Worm (Caenorhabditis elegans) whole organism, L2 larva: ENCODE results near the gene T21D9.2.
A peak's percentile ranks its signal among the peaks of the same experiment; 100 is the strongest.

Experiments used
- aly-2 ChIP-seq: fragments of 150-350 bp; optimal IDR thresholded peaks from 2 replicates; lab custom pipeline; 2014; ENCODE audit warnings: missing biosample characterization, missing genetic modification characterization
- blmp-1 ChIP-seq: sonication (generic microtip); optimal IDR thresholded peaks from 2 replicates; lab custom pipeline; 2017; ENCODE audit warnings: missing genetic modification characterization, mild to moderate bottlenecking, missing compliant biosample characterization, antibody characterized with exemption, moderate library complexity; ENCODE audit not compliant: insufficient read depth
- ceh-16 ChIP-seq: fragments of 150-350 bp; optimal IDR thresholded peaks from 2 replicates; lab custom pipeline; 2014; ENCODE audit warnings: missing biosample characterization, missing genetic modification characterization
- dmd-4 ChIP-seq: sonication (generic microtip); optimal IDR thresholded peaks from 2 replicates; lab custom pipeline; 2017; ENCODE audit warnings: missing biosample characterization, missing genetic modification characterization
- egl-27 ChIP-seq: sonication (generic microtip); optimal IDR thresholded peaks from 3 replicates; lab custom pipeline; 2017; ENCODE audit warnings: missing biosample characterization, missing genetic modification reagents, missing genetic modification characterization
- fos-1 ChIP-seq: fragments of 150-350 bp; optimal IDR thresholded peaks from 2 replicates; lab custom pipeline; 2014; ENCODE audit warnings: missing biosample characterization, missing genetic modification characterization
- lin-13 ChIP-seq: fragments of 150-350 bp; optimal IDR thresholded peaks from 2 replicates; lab custom pipeline; 2014; ENCODE audit warnings: missing biosample characterization, missing genetic modification reagents, missing genetic modification characterization
- mab-5 ChIP-seq: fragments of 150-350 bp; optimal IDR thresholded peaks from 2 replicates; lab custom pipeline; 2014; ENCODE audit warnings: missing biosample characterization, missing genetic modification characterization
- mdl-1 ChIP-seq, 2 experiments: fragments of 150-350 bp in 1 of 2; sonication (generic microtip) in 1 of 2; optimal IDR thresholded peaks; 2 replicates each; lab custom pipeline; 2017; ENCODE audit warnings: missing biosample characterization in 2 of 2, missing genetic modification characterization in 2 of 2
- nhr-11 ChIP-seq: fragments of 150-350 bp; optimal IDR thresholded peaks from 2 replicates; lab custom pipeline; 2014; ENCODE audit warnings: missing biosample characterization, missing genetic modification characterization
- nhr-23 ChIP-seq: fragments of 150-350 bp; optimal IDR thresholded peaks from 2 replicates; lab custom pipeline; 2014; ENCODE audit warnings: missing biosample characterization, missing genetic modification reagents, missing genetic modification characterization
- snpc-4 ChIP-seq: fragments of 150-350 bp; optimal IDR thresholded peaks from 2 replicates; lab custom pipeline; 2014; ENCODE audit warnings: missing biosample characterization, missing genetic modification characterization
- unc-55 ChIP-seq: fragments of 150-350 bp; sonication (generic microtip); optimal IDR thresholded peaks from 3 replicates; lab custom pipeline; 2014; ENCODE audit warnings: missing biosample characterization, missing genetic modification reagents, missing genetic modification characterization
- unc-62 ChIP-seq: fragments of 150-350 bp; optimal IDR thresholded peaks from 2 replicates; lab custom pipeline; 2014; ENCODE audit warnings: missing biosample characterization, missing genetic modification reagents, missing genetic modification characterization

- TF ChIP-seq nhr-11 (tag; lab: Kevin White, UChicago) (no peak), ceh-16 (tag; lab: Kevin White, UChicago) (no peak), mab-5 (tag; lab: Kevin White, UChicago) (no peak), nhr-23 (tag; lab: Kevin White, UChicago) (no peak), unc-62 (GFP tag; lab: Kevin White, UChicago) (no peak), snpc-4 (no peak), fos-1 (tag; lab: Kevin White, UChicago) (no peak), lin-13 (no peak), aly-2 (tag; lab: Kevin White, UChicago) (no peak), mdl-1 (tag; optimal IDR thresholded peaks at IDR 0.05; lab: Kevin White, UChicago) (no peak), unc-55 (GFP tag; lab: Kevin White, UChicago) (no peak), blmp-1 (tag; lab: Kevin White, UChicago) (no peak), egl-27 (no peak), dmd-4 (tag; lab: Kevin White, UChicago) (peak; percentile 30)
Observed at ce11 chrX:2136937-2137336, 40.2 kb upstream of the T21D9.2 start.
